Worm (Caenorhabditis elegans) whole organism, L1 larva: Measurements from ENCODE around the gene Y75B8A.6.

ENCODE experiments used
- ama-1 ChIP-seq: fragments of 150-350 bp; optimal IDR thresholded peaks from 2 replicates; lab custom pipeline; 2014
- lin-15B ChIP-seq: fragments of 150-350 bp; sonication (generic microtip); optimal IDR thresholded peaks from 3 replicates; lab custom pipeline; 2014; ENCODE audit warnings: missing biosample characterization, missing genetic modification characterization
- nhr-19 ChIP-seq: fragments of 200-800 bp; sonication (Bioruptor generic); conservative IDR thresholded peaks from 2 replicates; pipeline ENCODE4 v1.3.6; 2022; ENCODE audit warnings: missing genetic modification characterization, missing compliant biosample characterization
- nhr-237 ChIP-seq: fragments of 150-350 bp; optimal IDR thresholded peaks from 2 replicates; lab custom pipeline; 2014; ENCODE audit warnings: missing biosample characterization, missing genetic modification characterization
- nhr-28 ChIP-seq: fragments of 150-350 bp; optimal IDR thresholded peaks from 2 replicates; lab custom pipeline; 2014; ENCODE audit warnings: missing biosample characterization, missing genetic modification characterization
- nhr-84 ChIP-seq: sonication (generic microtip); optimal IDR thresholded peaks from 2 replicates; lab custom pipeline; 2017; ENCODE audit warnings: missing biosample characterization, missing genetic modification characterization
- sptf-1 ChIP-seq: fragments of 150-350 bp; optimal IDR thresholded peaks from 2 replicates; lab custom pipeline; 2014; ENCODE audit warnings: missing biosample characterization, missing genetic modification characterization
- unc-130 ChIP-seq: fragments of 150-350 bp; optimal IDR thresholded peaks from 2 replicates; lab custom pipeline; 2017; ENCODE audit warnings: missing biosample characterization, missing genetic modification characterization, inconsistent platforms
- unc-98 ChIP-seq: fragments of 200-800 bp; sonication (Bioruptor generic); IDR thresholded peaks from 2 replicates; pipeline ENCODE4 v1.3.6; 2022; ENCODE audit warnings: missing genetic modification characterization, missing compliant biosample characterization

DNA sequence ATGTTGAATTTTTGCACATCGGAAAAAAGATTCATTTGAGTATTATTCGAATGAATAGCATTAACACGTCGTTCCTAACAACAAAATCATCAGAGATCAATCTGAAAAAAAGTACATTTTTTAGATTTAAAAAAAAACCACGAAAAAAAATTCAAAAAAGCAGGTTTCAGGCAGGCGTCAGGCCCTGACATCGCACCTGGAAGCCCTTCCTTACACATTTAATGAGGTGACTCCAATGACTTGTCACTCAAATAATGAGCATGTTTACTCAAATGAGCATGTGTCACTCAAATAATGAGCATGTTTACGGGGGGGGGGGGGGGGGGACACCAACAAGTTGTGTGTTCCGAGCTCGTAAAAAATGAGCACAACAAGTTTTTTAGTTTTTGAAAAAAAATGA is 11.8 kb downstream of the Y75B8A.6 start, which contains the start of gene lron-12:
- TF ChIP-seq nhr-237 (tag; lab: Kevin White, UChicago), result no peak
- TF ChIP-seq nhr-28 (tag; lab: Kevin White, UChicago), result no peak
- TF ChIP-seq nhr-84 (tag; lab: Kevin White, UChicago), result no peak
- TF ChIP-seq sptf-1 (tag; lab: Kevin White, UChicago), result no peak
- no peak for TF ChIP-seq unc-130 (tag; lab: Kevin White, UChicago)
- TF ChIP-seq lin-15B (tag; lab: Kevin White, UChicago), result no peak
- no peak for TF ChIP-seq nhr-19 (GFP tag; lab: Robert Waterston, UW)
- TF ChIP-seq unc-98 (GFP tag; lab: Robert Waterston, UW), result no peak
- TF ChIP-seq ama-1 (lab: Kevin White, UChicago), result no peak
